Fruit fly (Drosophila melanogaster): Measurements from ENCODE around the gene Pli.

Gene Pli

dm6 chr3R:23887096-23887421, 2.8 kb downstream of the Pli start (continued):
- TF ChIP-seq CG10654 (GFP tag; optimal IDR thresholded peaks at IDR 0.05) (peak; percentile 91), CG4707 (GFP tag; optimal IDR thresholded peaks at IDR 0.05) (peak; percentile 86), Eip74EF (GFP tag; optimal IDR thresholded peaks at IDR 0.05) (peak in 1 of 2 experiments; percentile 94), Oli (tag; optimal IDR thresholded peaks at IDR 0.05) (peak; percentile 93), zfh1 (GFP tag; IDR thresholded peaks at IDR 0.05) (peak; percentile 97), nerfin-2 (GFP tag; IDR thresholded peaks at IDR 0.05; ENCODE audit: partially characterized antibody) (no peak), CG4617 (GFP tag; optimal IDR thresholded peaks at IDR 0.05; ENCODE audit: borderline replicate concordance) (peak; percentile 69), Abd-B (GFP tag; optimal IDR thresholded peaks at IDR 0.05) (peak; percentile 93), ro (GFP tag; IDR thresholded peaks at IDR 0.05) (peak; percentile 83), Elba2 (GFP tag; optimal IDR thresholded peaks at IDR 0.05) (no peak), lmd (GFP tag; IDR thresholded peaks at IDR 0.05) (peak; percentile 94), CG34376 (GFP tag; optimal IDR thresholded peaks at IDR 0.05) (no peak), dysf (GFP tag; IDR thresholded peaks at IDR 0.05) (peak; percentile 89), CG15696 (tag; optimal IDR thresholded peaks at IDR 0.05) (peak; percentile 98), tll (GFP tag; optimal IDR thresholded peaks at IDR 0.05) (peak in 1 of 2 experiments; percentile 58), lola (GFP tag; optimal IDR thresholded peaks at IDR 0.05) (peak in 1 of 3 experiments; percentile 98), scrt (GFP tag; optimal IDR thresholded peaks at IDR 0.05) (peak; percentile 79), Dek (tag; optimal IDR thresholded peaks at IDR 0.05) (peak; percentile 84), Adf1 (GFP tag; IDR thresholded peaks at IDR 0.05) (0 out of 2 replicates have a peak, but pooled peaks have one; percentile 16), CG14441 (GFP tag; IDR thresholded peaks at IDR 0.05) (peak; percentile 90), CG33557 (GFP tag; optimal IDR thresholded peaks at IDR 0.05) (peak; percentile 97), grau (tag; optimal IDR thresholded peaks at IDR 0.05) (peak; percentile 91), Hr51 (GFP tag; optimal IDR thresholded peaks at IDR 0.05) (peak; percentile 61 to 88), org-1 (GFP tag; optimal IDR thresholded peaks at IDR 0.05) (peak; percentile 73), ERR (GFP tag; optimal IDR thresholded peaks at IDR 0.05) (no peak), CG8290 (GFP tag; optimal IDR thresholded peaks at IDR 0.05) (peak; percentile 84), CG8290 (tag; optimal IDR thresholded peaks at IDR 0.05) (peak in 1 of 2 experiments; percentile 77), CG2202 (tag; optimal IDR thresholded peaks at IDR 0.05) (peak; percentile 96), wor (GFP tag; IDR thresholded peaks at IDR 0.05) (peak; percentile 90), vfl (GFP tag; optimal IDR thresholded peaks at IDR 0.05) (no peak), fd64A (GFP tag; optimal IDR thresholded peaks at IDR 0.05) (peak; percentile 78), pfk (GFP tag; optimal IDR thresholded peaks at IDR 0.05) (no peak), tap (tag; optimal IDR thresholded peaks at IDR 0.05) (peak; percentile 95), kay (GFP tag; optimal IDR thresholded peaks at IDR 0.05) (peak; percentile 76), Taf1 (GFP tag; IDR thresholded peaks at IDR 0.05) (peak; percentile 61), unc-4 (GFP tag; IDR thresholded peaks at IDR 0.05; ENCODE audit: partially characterized antibody) (no peak), lbe (GFP tag; optimal IDR thresholded peaks at IDR 0.05) (peak; percentile 86), CG42726 (GFP tag; IDR thresholded peaks at IDR 0.05; ENCODE audit: partially characterized antibody) (no peak), CG12236 (GFP tag; optimal IDR thresholded peaks at IDR 0.05) (peak; percentile 11), D19B (GFP tag; optimal IDR thresholded peaks at IDR 0.05) (peak; percentile 41), CG16863 (GFP tag; optimal IDR thresholded peaks at IDR 0.05) (peak; percentile 27), lov (optimal IDR thresholded peaks at IDR 0.05) (no peak), lov (GFP tag; IDR thresholded peaks at IDR 0.05) (peak; percentile 96), CG2875 (GFP tag; optimal IDR thresholded peaks at IDR 0.05) (peak; percentile 95), twi (tag; optimal IDR thresholded peaks at IDR 0.05) (peak; percentile 86), CG1529 (GFP tag; optimal IDR thresholded peaks at IDR 0.05) (peak; percentile 94), Neu2 (GFP tag; optimal IDR thresholded peaks at IDR 0.05; ENCODE audit: borderline replicate concordance) (no peak), esg (GFP tag; conservative IDR thresholded peaks at IDR 0.05) (peak; percentile 88), dpn (GFP tag; optimal IDR thresholded peaks at IDR 0.05) (peak; percentile 49 to 88), Drgx (GFP tag; IDR thresholded peaks at IDR 0.05) (peak; percentile 99)

Measured in whole organism, embryonic.